Fruit fly (Drosophila melanogaster) whole organism, prepupa: ENCODE results near the gene CG42759.
A peak's percentile ranks its signal among the peaks of the same experiment; 100 is the strongest.

Experiments
- Blimp-1 ChIP-seq: fragments of 200-800 bp; sonication (Bioruptor generic); optimal IDR thresholded peaks from 3 replicates; lab custom pipeline; 2017; ENCODE audit warnings: missing biosample characterization, missing genetic modification characterization, mild to moderate bottlenecking, moderate library complexity, missing genetic modification reagents
- CG10669 ChIP-seq: fragments of 200-800 bp; sonication (Bioruptor generic); optimal IDR thresholded peaks from 3 replicates; lab custom pipeline; 2018; ENCODE audit warnings: missing biosample characterization, mild to moderate bottlenecking, missing genetic modification characterization, moderate library complexity
- CG11762 ChIP-seq: fragments of 200-800 bp; sonication (Bioruptor generic); optimal IDR thresholded peaks from 3 replicates; lab custom pipeline; 2016; ENCODE audit warnings: missing biosample characterization, missing genetic modification characterization; ENCODE audit not compliant: insufficient read depth
- CG11902 ChIP-seq: fragments of 200-800 bp; sonication (Bioruptor generic); optimal IDR thresholded peaks from 3 replicates; lab custom pipeline; 2016; ENCODE audit warnings: missing biosample characterization, missing genetic modification characterization
- CG15336 ChIP-seq: fragments of 200-800 bp; sonication (Bioruptor generic); IDR thresholded peaks from 2 replicates; pipeline ENCODE4 v1.3.6; 2022; ENCODE audit warnings: missing biosample characterization, missing genetic modification characterization
- CG1621 ChIP-seq: fragments of 200-800 bp; sonication (Bioruptor generic); optimal IDR thresholded peaks from 3 replicates; lab custom pipeline; 2018; ENCODE audit warnings: missing biosample characterization, mild to moderate bottlenecking, missing genetic modification characterization
- CG3032 ChIP-seq: fragments of 200-800 bp; optimal IDR thresholded peaks from 2 replicates; lab custom pipeline; 2019; ENCODE audit warnings: missing biosample characterization, mild to moderate bottlenecking, missing genetic modification characterization, moderate library complexity
- CG31627 ChIP-seq: fragments of 200-800 bp; sonication (Bioruptor generic); optimal IDR thresholded peaks from 3 replicates; lab custom pipeline; 2016; ENCODE audit warnings: missing biosample characterization, missing genetic modification characterization
- CG34406 ChIP-seq: fragments of 200-800 bp; sonication (Bioruptor generic); optimal IDR thresholded peaks from 3 replicates; lab custom pipeline; 2016; ENCODE audit warnings: missing biosample characterization, missing genetic modification characterization
- CG3919 ChIP-seq: fragments of 200-800 bp; sonication (Bioruptor generic); optimal IDR thresholded peaks from 3 replicates; lab custom pipeline; 2016; ENCODE audit warnings: missing biosample characterization, missing genetic modification characterization
- CG6276 ChIP-seq: fragments of 200-800 bp; sonication (Bioruptor generic); optimal IDR thresholded peaks from 2 replicates; lab custom pipeline; 2017; ENCODE audit warnings: missing biosample characterization, mild to moderate bottlenecking, missing genetic modification characterization
- CG6808 ChIP-seq: fragments of 200-800 bp; sonication (Bioruptor generic); optimal IDR thresholded peaks from 3 replicates; lab custom pipeline; 2017; ENCODE audit warnings: missing biosample characterization, missing genetic modification characterization, mild to moderate bottlenecking, moderate library complexity, missing genetic modification reagents
- CG6854 ChIP-seq: fragments of 200-800 bp; sonication (Bioruptor generic); optimal IDR thresholded peaks from 2 replicates; lab custom pipeline; 2017; ENCODE audit warnings: missing biosample characterization, mild to moderate bottlenecking, missing genetic modification characterization
- CG7368 ChIP-seq: fragments of 200-800 bp; sonication (Bioruptor generic); optimal IDR thresholded peaks from 3 replicates; lab custom pipeline; 2016; ENCODE audit warnings: missing biosample characterization, missing genetic modification characterization
- CG8119 ChIP-seq: fragments of 200-800 bp; sonication (Bioruptor generic); IDR thresholded peaks from 3 replicates; pipeline ENCODE4 v1.3.6; 2022; ENCODE audit warnings: missing biosample characterization, missing genetic modification characterization
- CG8319 ChIP-seq: fragments of 200-800 bp; sonication (Bioruptor generic); optimal IDR thresholded peaks from 3 replicates; lab custom pipeline; 2016; ENCODE audit warnings: missing biosample characterization, missing genetic modification characterization
- CG8632 ChIP-seq: fragments of 200-800 bp; sonication (Bioruptor generic); optimal IDR thresholded peaks from 3 replicates; lab custom pipeline; 2016; ENCODE audit warnings: missing biosample characterization, missing genetic modification characterization
- CG9139 ChIP-seq: fragments of 200-800 bp; sonication (Bioruptor generic); optimal IDR thresholded peaks from 3 replicates; lab custom pipeline; 2017; ENCODE audit warnings: missing biosample characterization, mild to moderate bottlenecking, missing genetic modification characterization
- Eip75B ChIP-seq: fragments of 200-800 bp; sonication (Bioruptor generic); optimal IDR thresholded peaks from 3 replicates; lab custom pipeline; 2016; ENCODE audit warnings: missing biosample characterization, missing genetic modification characterization
- Eip78C ChIP-seq: fragments of 200-800 bp; sonication (Bioruptor generic); peaks from one replicate; lab custom pipeline; 2016; ENCODE audit warnings: missing biosample characterization, missing genetic modification characterization
- Eip93F ChIP-seq: fragments of 200-800 bp; sonication (Bioruptor generic); optimal IDR thresholded peaks from 2 replicates; lab custom pipeline; 2016; ENCODE audit warnings: missing biosample characterization, mild to moderate bottlenecking, missing genetic modification characterization
- Gug ChIP-seq: fragments of 200-800 bp; sonication (Bioruptor generic); IDR thresholded peaks from 2 replicates; pipeline ENCODE4 v1.3.6; 2022; ENCODE audit warnings: missing biosample characterization, missing genetic modification characterization
- Hr4 ChIP-seq: fragments of 200-800 bp; sonication (Bioruptor generic); optimal IDR thresholded peaks from 3 replicates; lab custom pipeline; 2016; ENCODE audit warnings: missing biosample characterization, missing genetic modification characterization
- Lpt ChIP-seq: fragments of 200-800 bp; sonication (Bioruptor generic); optimal IDR thresholded peaks from 3 replicates; lab custom pipeline; 2016; ENCODE audit warnings: missing biosample characterization, missing genetic modification characterization
- OdsH ChIP-seq: fragments of 200-800 bp; sonication (Bioruptor generic); optimal IDR thresholded peaks from 3 replicates; lab custom pipeline; 2016; ENCODE audit warnings: missing biosample characterization, missing genetic modification characterization
- Smox ChIP-seq: fragments of 200-800 bp; sonication (Bioruptor generic); optimal IDR thresholded peaks from 3 replicates; lab custom pipeline; 2016; ENCODE audit warnings: missing biosample characterization, missing genetic modification characterization
- Sox102F ChIP-seq: fragments of 200-800 bp; sonication (Bioruptor generic); optimal IDR thresholded peaks from 2 replicates; lab custom pipeline; 2016; ENCODE audit warnings: missing biosample characterization, mild to moderate bottlenecking, missing genetic modification characterization
- Sox14 ChIP-seq: fragments of 200-800 bp; sonication (Bioruptor generic); optimal IDR thresholded peaks from 3 replicates; lab custom pipeline; 2016; ENCODE audit warnings: missing biosample characterization, missing genetic modification characterization
- achi ChIP-seq: fragments of 200-800 bp; sonication (Bioruptor generic); optimal IDR thresholded peaks from 3 replicates; lab custom pipeline; 2016; ENCODE audit warnings: missing biosample characterization, missing genetic modification characterization
- acj6 ChIP-seq: fragments of 200-800 bp; sonication (Bioruptor generic); optimal IDR thresholded peaks from 3 replicates; lab custom pipeline; 2016; ENCODE audit warnings: missing biosample characterization, missing genetic modification characterization
- cyc ChIP-seq: fragments of 200-800 bp; sonication (Bioruptor generic); optimal IDR thresholded peaks from 3 replicates; lab custom pipeline; 2016; ENCODE audit warnings: missing biosample characterization, missing genetic modification characterization
- dsx ChIP-seq: fragments of 200-800 bp; optimal IDR thresholded peaks from 3 replicates; lab custom pipeline; 2019; ENCODE audit warnings: missing biosample characterization, mild to moderate bottlenecking, missing genetic modification characterization, moderate library complexity; ENCODE audit not compliant: poor library complexity, severe bottlenecking
- eg ChIP-seq: fragments of 200-800 bp; sonication (Bioruptor generic); IDR thresholded peaks from 3 replicates; pipeline ENCODE4 v1.3.6; 2022; ENCODE audit warnings: missing biosample characterization, missing genetic modification characterization
- esn ChIP-seq: fragments of 200-800 bp; sonication (Bioruptor generic); optimal IDR thresholded peaks from 2 replicates; lab custom pipeline; 2016; ENCODE audit warnings: missing biosample characterization, mild to moderate bottlenecking, missing genetic modification characterization, moderate library complexity
- fd59A ChIP-seq: fragments of 200-800 bp; sonication (Bioruptor generic); optimal IDR thresholded peaks from 2 replicates; lab custom pipeline; 2017; ENCODE audit warnings: missing biosample characterization, mild to moderate bottlenecking, missing genetic modification characterization, missing genetic modification reagents
- fkh ChIP-seq: fragments of 200-800 bp; sonication (Bioruptor generic); optimal IDR thresholded peaks from 3 replicates; lab custom pipeline; 2017; ENCODE audit warnings: missing biosample characterization, mild to moderate bottlenecking, missing genetic modification characterization, moderate library complexity
- lz ChIP-seq: fragments of 200-800 bp; sonication (Bioruptor generic); optimal IDR thresholded peaks from 3 replicates; lab custom pipeline; 2016; ENCODE audit warnings: missing biosample characterization, missing genetic modification characterization
- spab ChIP-seq: fragments of 200-800 bp; sonication (Bioruptor generic); optimal IDR thresholded peaks from 2 replicates; lab custom pipeline; 2017; ENCODE audit warnings: missing biosample characterization, mild to moderate bottlenecking, missing genetic modification characterization, missing genetic modification reagents
- ss ChIP-seq, 2 experiments: fragments of 200-800 bp; sonication (Bioruptor generic); optimal IDR thresholded peaks; 2 replicates in 1 of 2; 3 replicates in 1 of 2; lab custom pipeline; 2017 to 2018; ENCODE audit warnings: mild to moderate bottlenecking in 2 of 2, missing biosample characterization in 2 of 2, missing genetic modification characterization in 2 of 2, moderate library complexity in 1 of 2
- topi ChIP-seq: fragments of 200-800 bp; sonication (Bioruptor generic); optimal IDR thresholded peaks from 3 replicates; lab custom pipeline; 2016; ENCODE audit warnings: missing biosample characterization, missing genetic modification characterization
- vri ChIP-seq: fragments of 200-800 bp; sonication (Bioruptor generic); optimal IDR thresholded peaks from 3 replicates; lab custom pipeline; 2016; ENCODE audit warnings: missing biosample characterization, mild to moderate bottlenecking, missing genetic modification characterization

Gene CG42759

DNA sequence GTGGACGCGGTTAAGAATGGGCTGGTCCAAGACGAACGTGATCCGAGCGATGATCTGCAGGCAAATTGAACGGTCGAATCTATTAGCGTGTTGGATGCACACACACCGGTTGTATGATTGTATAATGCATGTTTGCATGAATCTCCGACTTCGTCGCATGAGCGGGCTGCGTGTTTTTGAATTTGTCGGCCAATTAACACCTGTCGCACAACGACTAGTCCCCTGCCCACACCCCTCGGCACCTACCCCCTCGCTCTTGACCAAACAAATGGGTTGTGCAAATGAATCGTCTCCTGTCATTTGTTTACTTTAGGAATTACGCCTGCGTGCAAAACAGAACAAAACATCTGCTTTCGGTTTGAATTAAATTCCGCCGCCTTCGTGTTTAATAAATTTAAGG is 7.9 kb upstream of the CG42759 start:
- peak in 1 of 2 experiments; percentile 56 for TF ChIP-seq ss (GFP tag; optimal IDR thresholded peaks at IDR 0.05; lab: Kevin White, UChicago)
- TF ChIP-seq CG3919 (GFP tag; lab: Kevin White, UChicago), result no peak
- peak; percentile 6 for TF ChIP-seq vri (GFP tag; lab: Kevin White, UChicago)
- peak; percentile 85 for TF ChIP-seq fkh (GFP tag; lab: Kevin White, UChicago)

DNA sequence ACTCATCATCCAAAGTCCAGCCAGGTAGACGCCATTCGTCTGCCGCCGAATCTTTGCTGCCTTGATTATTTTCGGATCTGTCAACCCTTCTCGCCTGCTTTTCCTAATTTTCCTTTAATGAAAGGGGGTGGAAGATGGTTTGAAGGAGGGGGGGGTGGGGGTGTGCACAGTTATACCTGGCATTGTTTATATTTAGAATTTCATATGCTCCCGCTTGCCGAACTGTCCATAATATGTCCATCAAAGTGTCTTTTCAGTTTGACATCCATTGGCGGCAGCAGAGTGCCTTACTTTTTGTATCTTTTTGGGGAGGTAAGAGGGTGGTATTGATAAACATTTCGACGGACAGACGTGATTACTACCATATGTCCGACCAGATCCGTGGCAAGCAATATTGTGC is 5.1 kb upstream of the CG42759 start:
- TF ChIP-seq cyc (GFP tag; lab: Kevin White, UChicago), result no peak
- TF ChIP-seq CG11902 (GFP tag; lab: Kevin White, UChicago), result no peak
- TF ChIP-seq topi (GFP tag; lab: Kevin White, UChicago), result no peak
- no peak for TF ChIP-seq CG6808 (GFP tag; lab: Kevin White, UChicago)
- TF ChIP-seq Blimp-1 (GFP tag; lab: Kevin White, UChicago), result no peak
- no peak for TF ChIP-seq CG1621 (tag; lab: Kevin White, UChicago)
- no peak for TF ChIP-seq CG10669 (GFP tag; lab: Kevin White, UChicago)
- no peak for TF ChIP-seq CG34406 (GFP tag; lab: Kevin White, UChicago)
- TF ChIP-seq achi (GFP tag; lab: Kevin White, UChicago), result no peak
- no peak for TF ChIP-seq CG9139
- no peak for TF ChIP-seq CG8632 (GFP tag; lab: Kevin White, UChicago)
- TF ChIP-seq, all 60 proteins: peak for 0

DNA sequence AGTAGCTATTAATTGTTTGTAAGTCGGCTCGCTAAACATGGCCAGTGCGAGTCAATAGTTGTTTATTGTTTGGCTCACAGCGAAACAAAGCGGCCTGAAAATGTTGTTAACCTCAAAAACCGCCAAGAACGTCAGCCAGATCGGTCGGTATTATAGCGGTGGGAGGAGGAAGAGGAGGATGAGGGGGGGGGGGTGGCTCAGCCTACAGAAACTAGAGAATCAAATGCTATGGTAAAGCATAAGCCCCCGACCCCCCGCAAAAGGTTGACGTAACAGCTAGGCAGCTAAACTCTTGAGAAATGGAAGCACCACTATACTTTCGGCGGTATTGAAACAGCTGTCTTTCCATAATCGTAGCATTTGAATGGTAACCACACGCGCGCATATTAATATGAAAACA is 4.0 kb upstream of the CG42759 start:
- TF ChIP-seq Eip75B (no peak), Smox (no peak), Eip93F (no peak), Hr4 (GFP tag; lab: Kevin White, UChicago) (no peak), CG8319 (GFP tag; lab: Kevin White, UChicago) (no peak), fkh (GFP tag; lab: Kevin White, UChicago) (peak; percentile 54), Lpt (GFP tag; lab: Kevin White, UChicago) (no peak), CG7368 (GFP tag; lab: Kevin White, UChicago) (no peak)

DNA sequence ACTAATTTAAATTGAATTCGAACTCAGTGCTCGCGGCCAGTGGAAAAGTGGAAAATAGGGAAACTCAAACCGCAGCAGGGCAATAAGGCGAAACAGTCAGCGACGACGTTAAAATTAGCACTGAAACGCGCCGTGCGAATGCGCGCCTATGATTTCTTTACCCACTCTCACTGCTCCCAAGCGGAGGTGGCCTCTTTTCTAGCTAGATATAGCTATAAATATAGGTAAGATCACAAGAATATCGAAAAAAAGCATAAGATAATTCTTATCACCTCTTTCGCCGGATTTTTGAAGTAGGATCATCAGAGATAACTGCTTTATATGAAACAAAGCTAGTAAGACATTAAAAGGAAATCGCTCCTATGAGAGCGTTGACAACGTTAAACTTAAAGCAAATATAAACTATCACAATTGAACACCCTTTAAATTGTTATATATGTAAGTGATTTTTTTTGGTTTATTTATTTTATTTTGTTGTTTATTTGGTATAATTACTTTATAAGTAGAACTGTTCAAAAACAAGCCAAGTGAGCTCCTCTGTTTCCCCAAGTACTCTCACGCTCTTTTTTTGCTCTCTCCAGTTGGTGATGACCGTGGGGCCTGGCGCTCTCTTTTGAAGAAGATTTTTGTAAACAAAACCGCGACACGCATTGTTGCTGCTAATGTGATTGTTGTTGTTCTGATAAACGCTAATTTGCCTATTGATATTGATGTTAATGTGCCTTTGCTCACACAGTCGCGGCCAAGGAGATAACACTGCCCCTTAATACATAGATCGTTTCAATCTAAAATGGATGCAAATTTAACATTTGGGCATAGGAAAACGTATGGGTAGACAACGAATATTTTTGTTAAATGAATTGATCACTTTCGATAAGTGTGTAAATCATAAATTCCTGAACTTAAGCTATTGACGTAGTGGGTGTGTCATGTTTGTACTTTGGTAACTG is 2.9 kb upstream of the CG42759 start, which contains the start of gene tws:
Gene tws (minus strand): TSS at position 124 of the 950 bp plus-strand sequence.
- peak; percentile 16 for TF ChIP-seq CG1621 (tag; lab: Kevin White, UChicago)
- no peak for TF ChIP-seq Gug (GFP tag; lab: Robert Waterston, UW)
- peak; percentile 39 for TF ChIP-seq Hr4 (GFP tag; lab: Kevin White, UChicago)
- TF ChIP-seq CG34406 (GFP tag; lab: Kevin White, UChicago), result peak; percentile 31
- peak; percentile 2 for TF ChIP-seq cyc (GFP tag; lab: Kevin White, UChicago)
- TF ChIP-seq Sox102F, result peak; percentile 45
- no peak for TF ChIP-seq CG8319 (GFP tag; lab: Kevin White, UChicago)
- peak; percentile 12 for TF ChIP-seq CG10669 (GFP tag; lab: Kevin White, UChicago)
- TF ChIP-seq CG6854, result peak; percentile 29
- TF ChIP-seq CG15336, result peak; percentile 42; the same call in 1 of the 2 replicates
- TF ChIP-seq Eip78C (GFP tag; lab: Kevin White, UChicago), result peak; percentile 92
- peak; percentile 51; the same call in 1 of the 3 replicates for TF ChIP-seq CG8119
- peak; percentile 54 for TF ChIP-seq CG3032 (tag; lab: Kevin White, UChicago)
- TF ChIP-seq Sox14 (GFP tag; lab: Kevin White, UChicago), result peak; percentile 58
- TF ChIP-seq Eip93F, result no peak
- peak; percentile 52 for TF ChIP-seq acj6 (GFP tag; lab: Kevin White, UChicago)
- TF ChIP-seq CG31627 (GFP tag; lab: Kevin White, UChicago), result peak; percentile 2
- peak; percentile 30 for TF ChIP-seq Smox
- TF ChIP-seq vri (GFP tag; lab: Kevin White, UChicago), result peak; percentile 4
- peak; percentile 42 for TF ChIP-seq fkh (GFP tag; lab: Kevin White, UChicago)
- peak; percentile 47 for TF ChIP-seq spab
- peak; percentile 29 for TF ChIP-seq Eip75B
- peak; percentile 21 for TF ChIP-seq lz (GFP tag; lab: Kevin White, UChicago)
- TF ChIP-seq esn (GFP tag; lab: Kevin White, UChicago), result peak; percentile 52
- TF ChIP-seq CG11762 (GFP tag; lab: Kevin White, UChicago), result peak; percentile 2
- TF ChIP-seq eg (GFP tag; lab: Robert Waterston, UW), result peak; percentile 72
- TF ChIP-seq CG6808 (GFP tag; lab: Kevin White, UChicago), result peak; percentile 74
- no peak for TF ChIP-seq dsx (GFP tag; lab: Kevin White, UChicago)
- TF ChIP-seq fd59A (GFP tag; lab: Kevin White, UChicago), result peak; percentile 25
- peak; percentile 40 for TF ChIP-seq OdsH (GFP tag; lab: Kevin White, UChicago)
- TF ChIP-seq CG6276 (GFP tag; lab: Kevin White, UChicago), result peak; percentile 22
